Worm (Caenorhabditis elegans) whole organism, young adult: ENCODE results near the gene flp-8.

ENCODE experiments used
- ceh-91 ChIP-seq: fragments of 200-800 bp; sonication (Bioruptor generic); IDR thresholded peaks from 2 replicates; pipeline ENCODE4 v1.3.6; 2022; ENCODE audit warnings: missing genetic modification reagents, missing genetic modification characterization, missing compliant biosample characterization
- hlh-26 ChIP-seq: fragments of 200-800 bp; sonication (Bioruptor generic); conservative IDR thresholded peaks from 2 replicates; pipeline ENCODE4 v1.3.6; 2022; ENCODE audit warnings: missing genetic modification reagents, missing genetic modification characterization, missing compliant biosample characterization
- lin-54 ChIP-seq: fragments of 200-800 bp; sonication (Bioruptor generic); optimal IDR thresholded peaks from 2 replicates; lab custom pipeline; 2018; ENCODE audit warnings: mild to moderate bottlenecking, missing genetic modification characterization, missing compliant biosample characterization
- nhr-27 ChIP-seq: fragments of 200-800 bp; sonication (Bioruptor generic); optimal IDR thresholded peaks from 2 replicates; lab custom pipeline; 2018; ENCODE audit warnings: mild to moderate bottlenecking, missing genetic modification characterization, moderate library complexity, missing compliant biosample characterization
- nhr-90 ChIP-seq: sonication (generic microtip); optimal IDR thresholded peaks from 2 replicates; lab custom pipeline; 2016; ENCODE audit warnings: missing genotype, mild to moderate bottlenecking, missing genetic modification characterization, missing compliant biosample characterization
- sdz-38 ChIP-seq: sonication (generic microtip); optimal IDR thresholded peaks from 2 replicates; lab custom pipeline; 2016; ENCODE audit warnings: missing genotype, missing genetic modification characterization, missing compliant biosample characterization
- unc-62 ChIP-seq: fragments of 150-350 bp; optimal IDR thresholded peaks from 2 replicates; lab custom pipeline; 2014; ENCODE audit warnings: missing biosample characterization, missing genetic modification reagents, missing genetic modification characterization
- zim-3 ChIP-seq: sonication (generic microtip); optimal IDR thresholded peaks from 2 replicates; lab custom pipeline; 2017; ENCODE audit warnings: mild to moderate bottlenecking, missing genetic modification characterization, moderate library complexity, missing compliant biosample characterization

- no peak for TF ChIP-seq hlh-26 (GFP tag; lab: Robert Waterston, UW)
- no peak for TF ChIP-seq sdz-38 (tag; lab: Kevin White, UChicago)
- TF ChIP-seq zim-3 (tag; lab: Kevin White, UChicago), result no peak
- TF ChIP-seq nhr-27 (tag; lab: Kevin White, UChicago), result no peak
- no peak for TF ChIP-seq nhr-90 (tag; lab: Kevin White, UChicago)
- no peak for TF ChIP-seq unc-62 (GFP tag; lab: Kevin White, UChicago)
- TF ChIP-seq lin-54 (GFP tag; lab: Kevin White, UChicago), result no peak
- no peak for TF ChIP-seq ceh-91
These were observed 13.2 kb downstream of the flp-8 start for ce11 chrX:14894380-14894779.
